Fruit fly (Drosophila melanogaster) S2 (cell line): ENCODE data around the gene PolrMT.
A peak's percentile ranks its signal among the peaks of the same experiment; 100 is the strongest.

Experiments used
- CG8478 ChIP-seq: fragments of >200 bp; optimal IDR thresholded peaks from 2 replicates; lab custom pipeline; 2018
- CTCF ChIP-seq, 2 experiments: fragments of >200 bp; optimal IDR thresholded peaks; 2 replicates each; lab custom pipeline; 2018

PolrMT gene

DNA sequence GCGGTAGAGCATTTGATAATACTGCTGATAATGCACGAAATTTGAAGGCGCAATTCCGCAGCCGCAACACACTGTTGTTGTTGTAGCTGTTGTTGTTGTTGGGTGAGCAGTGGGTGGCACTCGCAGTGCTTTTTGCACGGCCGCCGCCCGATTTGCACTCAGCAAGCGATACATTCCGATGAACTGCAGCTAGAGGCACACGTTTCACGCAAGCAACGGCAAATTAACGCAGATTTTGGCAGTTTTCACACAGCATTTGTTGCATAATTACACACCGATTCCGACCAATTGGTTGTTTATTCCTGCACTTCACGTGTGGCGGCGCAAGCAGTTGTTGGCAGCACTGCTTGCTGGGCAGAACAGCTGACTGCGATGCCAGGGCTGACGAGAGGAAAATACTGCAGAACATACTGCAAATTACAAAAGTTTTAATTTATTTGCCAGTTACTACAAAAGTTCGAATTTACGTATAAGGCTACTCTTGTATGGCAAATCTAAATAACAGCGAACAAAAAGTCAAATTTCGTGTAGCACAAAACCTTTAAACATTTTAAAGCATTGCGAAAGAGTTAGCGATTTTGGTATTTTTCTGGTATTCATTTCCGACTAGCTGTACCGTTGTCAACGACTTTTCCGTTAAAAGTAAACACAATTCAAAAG lies at the start of gene PolrMT, which contains the start of gene CG14339:
TSS of gene PolrMT (minus strand) at position 345 of the 660 bp plus-strand sequence.
TSS of gene CG14339 (plus strand) at position 512 of the 660 bp plus-strand sequence.
- peak in 1 of 2 experiments; percentile 18 for TF ChIP-seq CTCF (optimal IDR thresholded peaks at IDR 0.05; lab: Kevin White, UChicago)
- no peak for TF ChIP-seq CG8478 (lab: Kevin White, UChicago)

DNA sequence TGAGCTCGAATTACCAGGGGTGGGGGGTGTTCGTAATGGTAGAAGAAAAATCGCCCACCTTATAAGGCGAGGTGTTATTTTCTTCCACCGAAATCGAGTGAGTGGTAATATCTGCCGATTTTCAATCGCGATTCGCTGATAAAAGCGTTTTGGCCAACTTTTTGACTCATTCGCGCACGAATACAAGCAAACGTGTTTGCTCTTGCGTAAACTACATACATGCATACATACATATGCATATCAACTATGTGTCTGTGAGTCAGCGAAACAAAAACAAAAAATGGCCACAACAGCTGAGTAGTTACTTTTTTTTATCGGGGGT lies 49.1 kb upstream of the PolrMT start:
- TF ChIP-seq CG8478 (lab: Kevin White, UChicago) (no peak), CTCF (optimal IDR thresholded peaks at IDR 0.05; lab: Kevin White, UChicago) (no peak)

DNA sequence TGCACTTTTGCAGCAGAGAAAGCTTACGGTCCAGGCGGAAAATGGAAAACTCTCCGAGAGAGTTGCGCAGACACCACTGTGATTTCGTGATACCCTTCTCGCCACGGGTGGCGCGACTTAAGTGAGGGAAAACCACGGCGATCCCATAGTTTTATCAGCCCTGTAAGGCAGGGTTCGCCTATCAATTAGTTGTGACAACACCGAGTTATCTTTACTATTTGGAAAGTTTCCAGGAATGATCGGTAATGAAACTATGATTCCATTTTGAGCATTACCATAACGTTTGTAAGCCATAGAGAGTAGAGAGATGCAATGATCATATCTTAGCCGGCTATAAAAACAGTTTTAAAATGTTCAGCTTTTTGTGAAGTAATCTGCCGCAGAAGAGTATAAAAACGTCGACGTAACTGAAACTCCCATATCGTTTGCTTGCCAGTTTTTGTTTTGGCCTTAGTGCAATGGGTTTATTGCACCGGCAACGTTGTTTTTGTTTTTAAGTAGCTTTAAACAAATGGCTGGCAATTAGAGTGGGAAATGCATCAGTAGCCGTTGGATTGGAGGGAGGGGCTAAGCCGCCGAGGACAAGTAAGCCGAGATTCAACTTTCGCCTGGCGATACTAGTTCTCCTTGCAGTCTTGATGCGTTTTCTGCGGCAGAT lies 48.5 kb upstream of the PolrMT start:
- TF ChIP-seq CG8478 (lab: Kevin White, UChicago) (no peak), CTCF (optimal IDR thresholded peaks at IDR 0.05; lab: Kevin White, UChicago) (no peak)

DNA sequence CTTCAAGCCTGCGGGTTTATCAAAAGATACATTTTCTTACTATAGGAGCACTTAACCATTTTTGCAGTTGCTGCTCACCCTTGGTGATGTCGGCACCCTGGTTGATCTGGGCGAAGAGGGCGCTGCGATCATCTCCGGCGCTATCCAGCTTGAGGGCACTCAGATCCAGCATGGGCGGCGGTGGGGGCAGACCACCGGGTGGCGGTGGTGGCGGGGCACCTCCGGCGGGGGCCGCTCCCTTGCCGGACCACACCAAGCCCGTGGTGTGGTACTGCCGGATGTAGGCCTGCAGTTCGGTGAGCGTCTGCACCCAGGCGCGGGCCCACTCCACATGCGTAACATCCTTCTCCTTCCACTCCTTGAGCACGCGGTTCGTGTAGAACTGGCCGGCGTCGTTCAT lies 44.5 kb upstream of the PolrMT start:
- TF ChIP-seq CG8478 (lab: Kevin White, UChicago): no peak
- TF ChIP-seq CTCF (optimal IDR thresholded peaks at IDR 0.05; lab: Kevin White, UChicago): no peak

DNA sequence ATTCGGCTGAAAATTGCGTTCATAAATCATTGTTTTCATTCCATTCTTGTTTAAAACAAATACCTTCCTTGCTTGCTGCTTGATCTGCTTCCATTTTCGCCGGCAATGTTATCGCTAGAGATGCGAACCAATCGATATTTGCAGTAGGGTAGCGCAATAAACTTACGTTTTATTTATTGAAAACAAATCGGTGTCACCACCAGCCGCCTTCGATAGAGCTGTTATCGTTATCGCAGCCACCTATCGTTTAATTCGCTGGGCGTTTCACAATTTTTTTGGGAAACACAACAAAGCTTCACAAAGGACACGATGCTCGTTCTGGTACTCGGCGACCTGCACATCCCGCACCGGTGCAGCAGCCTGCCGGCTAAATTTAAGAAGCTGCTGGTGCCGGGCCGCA lies 42.4 kb upstream of the PolrMT start, which contains the start of the genes Tfb4 and Vps29:
TSS of gene Tfb4 (minus strand) at position 124 of the 400 bp plus-strand sequence.
TSS of gene Vps29 (plus strand) at position 213 of the 400 bp plus-strand sequence.
- TF ChIP-seq CG8478 (lab: Kevin White, UChicago) (no peak), CTCF (optimal IDR thresholded peaks at IDR 0.05; lab: Kevin White, UChicago) (no peak)

DNA sequence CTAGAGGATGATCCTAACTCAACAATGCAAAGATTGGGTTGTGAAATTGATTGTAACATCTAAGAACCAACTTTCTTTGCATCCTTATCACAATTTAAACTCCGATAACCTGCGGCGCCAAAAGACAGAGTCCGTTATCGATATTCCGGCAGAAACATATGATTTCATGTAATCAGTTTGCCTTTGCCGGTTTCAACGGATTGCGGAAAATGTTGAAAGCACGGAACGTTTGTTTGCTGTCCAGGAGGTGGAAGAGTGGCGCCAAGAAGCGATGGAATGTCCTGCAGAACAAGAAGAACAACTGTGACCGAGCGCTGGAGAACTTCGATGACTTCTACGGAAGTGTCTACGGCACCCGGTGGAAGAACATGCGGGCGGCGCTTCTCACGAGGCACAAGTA lies 39.5 kb upstream of the PolrMT start:
- TF ChIP-seq CG8478 (lab: Kevin White, UChicago) (no peak), CTCF (optimal IDR thresholded peaks at IDR 0.05; lab: Kevin White, UChicago) (no peak)

DNA sequence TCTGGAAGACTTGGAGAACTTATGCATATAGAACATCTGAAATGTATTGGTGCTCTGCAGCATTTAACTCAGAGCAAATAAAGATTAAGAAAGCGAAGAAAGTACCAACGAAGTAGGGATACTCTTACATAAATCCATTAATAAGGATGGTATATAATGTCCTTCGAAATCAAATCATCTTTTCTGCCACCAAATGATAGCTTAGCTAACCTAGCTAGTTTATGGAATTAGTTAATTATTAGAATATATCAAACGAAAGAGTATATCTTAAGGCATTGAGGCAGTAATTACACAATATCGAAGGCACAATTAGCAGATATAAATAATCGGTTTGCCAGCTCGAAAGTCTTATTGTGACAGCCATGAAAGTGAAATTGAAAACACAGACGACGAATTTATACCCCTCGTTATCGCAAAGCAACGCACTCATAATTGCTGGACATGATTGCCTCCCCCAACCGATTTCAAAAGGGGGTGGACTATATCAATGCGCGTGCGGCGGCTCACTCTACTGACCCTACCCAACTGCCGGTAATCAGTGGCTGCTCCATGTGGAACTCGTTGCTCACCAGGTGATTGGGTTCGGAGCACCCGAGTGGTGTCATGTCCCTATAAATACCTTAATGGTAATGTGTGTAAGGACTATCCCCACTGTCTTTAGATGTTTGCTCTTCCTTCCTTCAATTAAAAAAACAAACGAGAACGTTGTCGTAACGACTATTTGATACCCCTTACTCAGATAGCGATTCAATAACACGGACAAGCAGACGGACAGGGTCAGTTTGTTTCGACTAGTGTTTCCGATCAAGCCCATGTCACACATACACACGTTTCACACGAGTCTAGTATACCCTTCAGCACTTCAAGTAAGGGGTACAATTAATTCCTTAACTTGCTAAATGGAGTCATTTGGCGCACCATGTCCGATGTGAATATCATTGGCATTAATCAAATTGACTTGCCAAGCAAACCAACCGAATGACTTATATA lies 36.5 kb upstream of the PolrMT start:
- TF ChIP-seq CTCF (optimal IDR thresholded peaks at IDR 0.05; lab: Kevin White, UChicago): no peak
- TF ChIP-seq CG8478 (lab: Kevin White, UChicago): no peak

DNA sequence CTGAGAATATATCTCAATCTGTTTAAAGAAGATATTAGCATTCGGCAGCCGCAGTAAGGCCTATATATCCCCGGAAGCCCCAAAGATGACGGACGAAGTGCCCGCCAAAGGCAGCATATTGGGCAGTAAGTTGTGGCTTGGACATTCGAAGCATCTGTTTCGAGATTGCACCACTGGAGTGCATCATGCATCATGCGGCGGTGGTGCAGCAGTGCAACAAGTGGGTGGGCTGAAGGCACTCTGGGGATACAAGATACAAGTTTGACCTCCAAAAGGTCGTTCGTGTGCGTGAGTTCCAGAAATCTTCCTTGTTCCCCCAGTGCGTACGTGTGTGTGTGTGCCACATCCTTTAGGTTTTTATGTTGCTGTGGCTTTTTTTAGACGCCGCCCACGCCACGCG lies 35.1 kb upstream of the PolrMT start:
- TF ChIP-seq CG8478 (lab: Kevin White, UChicago) (no peak), CTCF (optimal IDR thresholded peaks at IDR 0.05; lab: Kevin White, UChicago) (no peak)

DNA sequence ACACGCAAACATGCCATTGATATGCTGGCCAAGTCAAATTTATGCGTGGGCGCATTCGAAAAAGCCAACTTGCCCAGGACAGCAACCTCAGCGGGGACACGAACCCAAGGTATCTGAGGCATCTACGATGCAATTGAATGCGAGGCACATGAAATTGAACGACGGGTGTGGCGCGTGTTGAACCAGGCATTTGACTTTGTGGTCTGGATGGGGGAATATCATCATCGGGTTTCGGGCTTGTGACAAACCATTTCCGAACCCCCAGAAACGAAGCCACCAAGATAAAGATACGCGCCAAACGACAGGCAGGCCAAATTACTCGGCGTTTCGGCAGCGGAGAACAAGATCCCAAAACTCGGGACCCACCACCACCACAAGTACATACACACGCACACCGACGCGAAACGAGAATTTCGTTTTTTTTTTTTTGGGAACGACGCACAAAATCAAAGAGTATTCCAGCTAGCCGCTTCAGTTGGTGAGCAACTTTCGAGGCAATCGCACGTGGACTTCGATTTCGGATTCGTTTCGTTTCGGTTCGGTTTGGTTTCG lies 34.6 kb upstream of the PolrMT start, which contains the start of gene MFS3:
TSS of gene MFS3 (plus strand) at position 472 of the 552 bp plus-strand sequence.
- TF ChIP-seq CTCF (optimal IDR thresholded peaks at IDR 0.05; lab: Kevin White, UChicago) (peak; percentile 66 to 68), CG8478 (lab: Kevin White, UChicago) (no peak)

DNA sequence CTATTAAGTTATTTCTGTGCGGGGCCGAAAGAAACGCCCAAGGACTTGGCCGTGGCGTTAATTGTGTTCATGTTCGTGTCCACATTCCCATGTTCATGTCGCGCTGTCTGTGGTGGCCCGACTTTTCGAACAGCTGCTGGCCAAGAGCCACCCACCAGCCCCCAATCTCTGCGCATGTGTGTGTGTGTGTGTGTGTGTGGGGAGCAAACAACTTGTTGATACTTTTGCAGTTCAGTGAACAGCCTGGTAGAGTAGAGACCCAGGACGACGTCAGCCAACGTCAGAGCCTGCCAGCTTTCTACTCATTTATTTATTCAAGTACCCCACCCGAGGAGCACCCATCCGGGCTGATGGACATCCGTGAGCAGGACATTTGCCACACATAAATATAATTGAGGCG lies 28.8 kb upstream of the PolrMT start:
- TF ChIP-seq CG8478 (lab: Kevin White, UChicago) (no peak), CTCF (optimal IDR thresholded peaks at IDR 0.05; lab: Kevin White, UChicago) (no peak)

DNA sequence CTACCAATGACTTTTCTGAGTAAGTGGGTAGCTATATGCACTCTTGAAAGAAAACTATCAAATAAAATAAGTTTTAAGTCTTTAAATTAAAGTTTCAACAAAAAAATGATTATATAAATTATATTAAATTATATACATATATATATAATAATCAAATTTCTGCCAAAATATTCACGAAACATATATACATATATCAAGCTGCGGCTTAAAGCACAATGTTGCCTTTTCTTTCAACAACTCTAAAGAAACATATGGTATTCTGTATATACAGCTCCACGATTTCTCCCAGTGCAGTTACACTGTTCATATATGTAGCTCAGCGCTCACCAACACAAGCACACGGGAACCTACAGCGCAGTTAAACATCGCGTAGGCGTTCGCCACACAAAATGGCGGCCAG lies 27.3 kb upstream of the PolrMT start:
- no peak for TF ChIP-seq CTCF (optimal IDR thresholded peaks at IDR 0.05; lab: Kevin White, UChicago)
- TF ChIP-seq CG8478 (lab: Kevin White, UChicago): no peak

DNA sequence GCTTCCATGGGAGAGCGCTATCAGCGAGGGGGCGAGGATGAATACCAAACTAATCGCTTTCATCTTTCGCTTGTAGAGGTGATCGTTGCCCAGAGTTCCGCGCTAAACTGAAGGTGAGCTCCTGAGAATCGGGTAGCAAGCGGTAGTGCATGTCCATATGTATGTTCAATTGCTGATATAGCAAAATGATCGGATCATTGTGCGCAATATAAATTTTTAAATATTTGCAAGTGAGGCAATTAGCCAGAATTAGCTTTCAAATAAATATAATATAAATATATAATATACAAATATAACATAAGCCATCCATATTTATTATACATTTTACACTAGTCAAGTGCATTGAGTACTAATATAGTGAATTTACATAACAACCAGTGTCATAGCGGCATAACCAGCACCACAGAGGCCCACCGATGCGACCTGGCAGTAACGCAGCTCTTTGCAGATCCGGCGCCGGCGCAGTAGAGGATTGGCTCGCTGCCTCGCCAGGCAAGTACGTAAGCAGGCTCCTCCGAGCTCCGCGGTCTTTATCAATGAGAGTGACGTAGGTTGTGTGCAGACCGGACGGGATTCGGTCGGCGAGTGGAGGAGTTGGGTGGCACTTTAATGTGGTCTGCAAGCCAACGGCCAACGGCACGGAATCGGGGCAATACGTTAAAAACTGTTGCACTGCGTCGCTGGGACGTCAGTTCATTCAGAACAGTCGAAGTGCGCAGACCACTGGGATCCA lies 26.0 kb upstream of the PolrMT start, which contains the start of the genes Iris and CG4577:
TSS of gene Iris (minus strand) at position 88 of the 733 bp plus-strand sequence.
TSS of gene CG4577 (plus strand) at position 683 of the 733 bp plus-strand sequence.
- TF ChIP-seq CTCF (optimal IDR thresholded peaks at IDR 0.05; lab: Kevin White, UChicago) (no peak), CG8478 (lab: Kevin White, UChicago) (no peak)
